Fruit fly (Drosophila melanogaster) whole organism, adult: ENCODE results near the gene Gmd.
A peak's percentile ranks its signal among the peaks of the same experiment; 100 is the strongest.

Experiments used
- CG12768 ChIP-seq: fragments of 200-800 bp; sonication (Bioruptor generic); optimal IDR thresholded peaks from 2 replicates; lab custom pipeline; 2017; ENCODE audit warnings: missing biosample characterization, missing genetic modification characterization, mild to moderate bottlenecking, moderate library complexity, missing genetic modification reagents
- pad ChIP-seq: fragments of 200-800 bp; sonication (Bioruptor generic); optimal IDR thresholded peaks from 3 replicates; lab custom pipeline; 2017; ENCODE audit warnings: missing biosample characterization, missing genetic modification characterization, mild to moderate bottlenecking, moderate library complexity, missing genetic modification reagents

- TF ChIP-seq CG12768 (peak; percentile 97), pad (GFP tag; lab: Kevin White, UChicago) (peak; percentile 80)
These were observed 28.0 kb upstream of the Gmd start for dm6 chr2L:5004677-5005463.
